Fruit fly (Drosophila melanogaster) Kc167 (cell line): ENCODE measurements around the gene Gr93b.

Source experiments
- Myc ChIP-seq: fragments of >200 bp; optimal IDR thresholded peaks from 2 replicates; lab custom pipeline; 2017; ENCODE audit warnings: missing external identifiers
- Sin3A ChIP-seq: fragments of >200 bp; optimal IDR thresholded peaks from 2 replicates; lab custom pipeline; 2018; ENCODE audit warnings: missing external identifiers
- h ChIP-seq: fragments of >200 bp; optimal IDR thresholded peaks from 3 replicates; lab custom pipeline; 2018; ENCODE audit warnings: missing external identifiers
- insv ChIP-seq: fragments of >200 bp; optimal IDR thresholded peaks from 3 replicates; lab custom pipeline; 2018; ENCODE audit warnings: missing external identifiers
- psq ChIP-seq: fragments of >200 bp; optimal IDR thresholded peaks from 2 replicates; lab custom pipeline; 2017; ENCODE audit warnings: missing external identifiers
- ttk ChIP-seq: sonication (Bioruptor generic); optimal IDR thresholded peaks from 2 replicates; lab custom pipeline; 2017; ENCODE audit warnings: missing external identifiers

DNA sequence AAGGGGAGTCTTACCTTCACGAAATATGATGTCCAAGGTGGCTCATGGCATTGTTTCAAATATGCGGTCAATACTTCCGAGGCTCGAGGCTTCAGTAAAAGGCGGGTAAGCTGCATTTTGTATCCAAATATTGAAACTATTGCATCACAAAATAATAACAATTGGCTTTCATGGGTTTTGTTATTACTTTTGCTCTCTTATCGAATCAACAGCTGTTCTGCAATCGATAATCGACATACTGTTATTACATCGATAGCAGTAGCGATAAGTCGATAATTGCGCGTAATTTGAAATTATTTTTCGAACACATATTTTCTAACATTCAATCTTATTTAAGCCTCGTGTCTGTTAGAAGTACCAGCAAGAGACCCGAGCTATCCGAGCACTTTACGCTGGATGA, 34.9 kb upstream of the Gr93b start, which contains the start of gene CG34148:
- TF ChIP-seq insv (lab: Kevin White, UChicago) (no peak), psq (lab: Kevin White, UChicago) (no peak), Myc (lab: Kevin White, UChicago) (no peak), h (lab: Kevin White, UChicago) (no peak), Sin3A (lab: Kevin White, UChicago) (no peak), ttk (lab: Kevin White, UChicago) (no peak)
